Worm (Caenorhabditis elegans): ENCODE measurements around the gene R02D5.3.
A peak's percentile ranks its signal among the peaks of the same experiment; 100 is the strongest.

R02D5.3 gene

DNA sequence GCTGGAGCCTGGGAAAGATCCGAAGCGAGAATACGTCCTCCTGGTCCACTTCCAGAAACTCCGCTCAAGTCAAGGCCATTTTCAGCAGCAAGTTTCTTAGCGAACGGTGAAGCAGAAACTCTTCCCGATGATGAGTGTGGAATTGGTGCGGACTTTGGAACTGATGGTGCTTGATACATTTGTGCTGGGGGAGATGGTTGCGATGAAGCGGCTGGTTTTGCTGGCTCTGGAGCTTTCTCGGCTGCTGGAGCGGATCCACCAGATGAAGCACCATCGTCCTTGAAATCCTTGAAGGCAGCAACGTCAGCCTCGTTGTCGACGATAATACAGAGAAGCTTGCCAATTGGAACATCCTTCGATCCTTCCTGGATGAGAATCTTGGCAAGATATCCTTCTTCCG is 36.5 kb upstream of the R02D5.3 start:
- TF ChIP-seq elt-2 (tag; optimal IDR thresholded peaks at IDR 0.05) (no peak), alr-1 (tag; optimal IDR thresholded peaks at IDR 0.05; ENCODE audit: borderline replicate concordance) (no peak), aly-2 (tag; optimal IDR thresholded peaks at IDR 0.05) (no peak), egl-13 (tag; optimal IDR thresholded peaks at IDR 0.05) (no peak), lin-39 (tag; optimal IDR thresholded peaks at IDR 0.05) (no peak)

DNA sequence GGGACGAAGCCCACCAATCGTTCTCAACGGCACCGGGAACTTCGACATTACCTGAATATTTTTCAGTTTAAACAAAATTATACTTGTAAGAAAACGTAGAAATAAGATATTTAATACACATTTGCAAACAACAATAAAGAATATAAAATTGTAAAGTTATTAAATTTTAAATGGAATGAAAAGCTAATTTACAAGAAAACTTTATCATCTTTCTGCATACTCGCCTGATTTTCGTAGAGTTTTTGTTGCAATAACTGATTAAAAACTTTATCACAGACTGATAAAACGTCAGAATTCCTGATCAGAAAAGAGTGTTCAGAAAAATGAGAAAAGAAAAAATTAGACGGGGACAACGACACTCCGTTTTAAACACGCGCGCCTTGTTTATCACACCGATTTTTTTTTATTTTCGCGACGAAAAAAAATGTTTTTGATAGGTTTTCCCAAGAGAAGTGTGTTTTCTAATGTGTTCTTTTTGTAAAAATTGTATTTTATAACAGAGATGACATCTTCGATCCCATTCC is 35.7 kb upstream of the R02D5.3 start, which contains the start of the genes dlat-1 and fntb-1:
TSS of gene dlat-1 (minus strand) at position 51 of the 524 bp plus-strand sequence.
TSS of gene fntb-1 (plus strand) at position 412 of the 524 bp plus-strand sequence.
- TF ChIP-seq pqm-1 (tag; optimal IDR thresholded peaks at IDR 0.05) (peak; percentile 13), efl-1 (optimal IDR thresholded peaks at IDR 0.05) (peak; percentile 12 to 25), efl-1 (GFP tag; optimal IDR thresholded peaks at IDR 0.05 in 1 of 2) (peak; percentile 20 to 90), blmp-1 (tag; optimal IDR thresholded peaks at IDR 0.05) (no peak), elt-2 (tag; optimal IDR thresholded peaks at IDR 0.05) (peak; percentile 70), C34B4.2 (tag; optimal IDR thresholded peaks at IDR 0.05) (no peak), tbx-2 (tag; optimal IDR thresholded peaks at IDR 0.05) (no peak), ama-1 (optimal IDR thresholded peaks at IDR 0.05) (peak; percentile 31), pax-3 (tag; optimal IDR thresholded peaks at IDR 0.05) (no peak), lsy-2 (tag; optimal IDR thresholded peaks at IDR 0.05) (peak in 1 of 2 experiments; percentile 27), snu-23 (GFP tag; optimal IDR thresholded peaks at IDR 0.05) (peak; percentile 18), elt-3 (tag; optimal IDR thresholded peaks at IDR 0.05) (peak in 1 of 6 experiments; percentile 9), dpl-1 (GFP tag; optimal IDR thresholded peaks at IDR 0.05) (peak in 2 of 3 experiments; percentile 4 to 32), nhr-71 (tag; optimal IDR thresholded peaks at IDR 0.05) (peak; percentile 29), lin-35 (GFP tag; optimal IDR thresholded peaks at IDR 0.05) (peak in 1 of 2 experiments; percentile 29)

ce11 chrV:14448669-14449068 is 34.3 kb upstream of the R02D5.3 start:
- no peak for TF ChIP-seq nhr-12 (tag; optimal IDR thresholded peaks at IDR 0.05)
- TF ChIP-seq elt-3 (tag; optimal IDR thresholded peaks at IDR 0.05) = peak in 1 of 6 experiments; percentile 69
- TF ChIP-seq nhr-71 (tag; optimal IDR thresholded peaks at IDR 0.05) = peak; percentile 14
- TF ChIP-seq aly-2 (tag; optimal IDR thresholded peaks at IDR 0.05) = no peak

ce11 chrV:14449397-14449796 is 33.6 kb upstream of the R02D5.3 start, which contains the start of gene F23B12.7:
F23B12.7 (plus strand) TSS chrV:14449697.
- TF ChIP-seq lin-14 (GFP tag; optimal IDR thresholded peaks at IDR 0.05) (no peak), grh-1 (GFP tag; IDR thresholded peaks at IDR 0.05) (no peak), unc-86 (tag; optimal IDR thresholded peaks at IDR 0.05) (no peak), efl-3 (GFP tag; optimal IDR thresholded peaks at IDR 0.05) (no peak), isw-1 (GFP tag; IDR thresholded peaks at IDR 0.05) (no peak), swsn-7 (tag; optimal IDR thresholded peaks at IDR 0.05) (no peak), nhr-90 (tag; optimal IDR thresholded peaks at IDR 0.05; ENCODE audit: poor library complexity) (no peak), nhr-12 (tag; optimal IDR thresholded peaks at IDR 0.05) (no peak), snpc-4 (tag; optimal IDR thresholded peaks at IDR 0.05) (no peak)

- TF ChIP-seq nhr-85 (tag) (no peak), hpl-2 (GFP tag; optimal IDR thresholded peaks at IDR 0.05) (no peak), lin-35 (GFP tag; optimal IDR thresholded peaks at IDR 0.05) (peak; percentile 71 to 92), elt-2 (tag; optimal IDR thresholded peaks at IDR 0.05) (no peak), hlh-17 (GFP tag; optimal IDR thresholded peaks at IDR 0.05; ENCODE audit: borderline replicate concordance) (no peak), sox-4 (tag; optimal IDR thresholded peaks at IDR 0.05) (no peak), C16A3.4 (tag; optimal IDR thresholded peaks at IDR 0.05) (peak; percentile 23), dpl-1 (GFP tag; optimal IDR thresholded peaks at IDR 0.05) (peak; percentile 75 to 87 (median 82)), tbx-2 (tag; optimal IDR thresholded peaks at IDR 0.05) (no peak), ceh-90 (tag; optimal IDR thresholded peaks at IDR 0.05) (no peak), nhr-20 (tag; optimal IDR thresholded peaks at IDR 0.05) (peak; percentile 13), unc-130 (tag; optimal IDR thresholded peaks at IDR 0.05) (peak; percentile 16), snu-23 (GFP tag; optimal IDR thresholded peaks at IDR 0.05) (peak; percentile 4), efl-1 (optimal IDR thresholded peaks at IDR 0.05) (peak; percentile 82 to 94), efl-1 (GFP tag; optimal IDR thresholded peaks at IDR 0.05 in 1 of 2) (peak; percentile 84 to 99), lsy-2 (tag; optimal IDR thresholded peaks at IDR 0.05) (peak in 1 of 2 experiments; percentile 49), lin-15B (tag; optimal IDR thresholded peaks at IDR 0.05) (no peak), unc-98 (GFP tag; IDR thresholded peaks at IDR 0.05) (no peak)
Measured at ce11 chrV:14456626-14457025, 26.3 kb upstream of the R02D5.3 start, which contains the start of gene bmk-1. bmk-1 (minus strand) TSS chrV:14456984.

All from whole organism, L1 larva.